Worm (Caenorhabditis elegans) whole organism, dauer: ENCODE measurements around the gene F23D12.7.

Source experiments
- unc-62 ChIP-seq: sonication (generic microtip); optimal IDR thresholded peaks from 2 replicates; lab custom pipeline; 2017; ENCODE audit warnings: missing biosample characterization, missing genetic modification reagents, missing genetic modification characterization

Gene F23D12.7

DNA sequence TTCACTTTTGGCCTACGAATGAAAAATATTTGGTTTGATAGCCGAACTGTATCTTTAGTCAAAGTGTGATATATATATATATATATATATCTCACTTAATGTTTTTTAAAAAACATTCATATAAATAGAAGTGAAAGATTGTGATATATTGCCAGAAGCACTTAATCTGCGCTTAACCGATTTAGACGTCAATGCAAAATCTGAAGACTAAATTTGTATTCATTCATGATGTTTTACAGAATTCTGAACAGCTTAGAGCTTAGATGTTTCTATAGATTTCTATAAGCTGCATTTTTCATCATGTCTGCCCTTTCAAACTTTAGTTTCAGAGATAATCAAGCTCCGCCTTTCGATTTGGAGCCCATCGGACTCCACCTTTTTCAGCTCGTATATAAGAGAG lies 11.3 kb downstream of the F23D12.7 start, which contains the start of gene F23D12.3:
TSS of gene F23D12.3 (plus strand) at position 301 of the 400 bp plus-strand sequence.
- TF ChIP-seq unc-62 (GFP tag; lab: Kevin White, UChicago): no peak

DNA sequence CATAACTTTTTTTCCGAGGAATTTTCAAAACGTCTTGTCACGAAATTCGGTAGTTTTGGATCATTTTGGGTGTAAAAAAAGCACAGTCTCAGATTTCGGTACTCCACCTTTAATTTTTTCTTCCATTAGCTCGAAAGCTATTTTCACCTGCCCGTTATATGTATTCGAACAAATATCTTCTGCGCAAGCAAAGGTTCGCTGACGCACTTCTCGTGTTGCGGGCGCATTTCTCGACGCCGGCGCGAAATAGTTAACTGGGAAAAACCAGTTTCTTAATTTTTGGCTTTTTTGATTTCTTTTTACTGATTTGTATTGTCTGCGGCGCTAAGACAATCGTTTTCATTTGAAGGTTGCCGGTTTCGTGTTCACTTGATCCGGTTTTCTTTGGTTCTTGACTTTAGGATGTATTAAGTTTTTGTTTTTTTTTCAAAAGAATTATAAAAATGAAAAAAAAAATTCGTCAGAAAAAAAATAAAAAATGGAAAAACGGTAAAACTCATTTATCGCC lies 17.9 kb downstream of the F23D12.7 start:
- no peak for TF ChIP-seq unc-62 (GFP tag; lab: Kevin White, UChicago)

DNA sequence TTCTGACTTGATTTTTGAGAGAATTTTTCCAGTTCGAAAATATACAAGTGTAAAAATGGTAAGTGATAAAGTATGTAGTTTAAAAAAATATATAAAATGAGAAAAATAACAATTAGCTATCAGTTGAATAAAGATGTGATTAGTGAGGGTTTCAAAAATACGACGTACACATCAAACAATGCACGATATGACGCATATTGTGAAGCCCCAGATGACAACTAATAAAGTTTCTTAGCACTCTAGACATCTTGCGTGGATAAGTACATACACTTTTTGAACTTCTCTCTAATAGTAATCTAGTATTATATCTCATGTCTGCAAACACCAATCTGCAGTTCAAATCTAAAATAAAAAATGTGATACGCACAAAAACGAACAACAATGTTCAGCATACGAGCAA lies 23.2 kb downstream of the F23D12.7 start:
- TF ChIP-seq unc-62 (GFP tag; lab: Kevin White, UChicago): no peak

DNA sequence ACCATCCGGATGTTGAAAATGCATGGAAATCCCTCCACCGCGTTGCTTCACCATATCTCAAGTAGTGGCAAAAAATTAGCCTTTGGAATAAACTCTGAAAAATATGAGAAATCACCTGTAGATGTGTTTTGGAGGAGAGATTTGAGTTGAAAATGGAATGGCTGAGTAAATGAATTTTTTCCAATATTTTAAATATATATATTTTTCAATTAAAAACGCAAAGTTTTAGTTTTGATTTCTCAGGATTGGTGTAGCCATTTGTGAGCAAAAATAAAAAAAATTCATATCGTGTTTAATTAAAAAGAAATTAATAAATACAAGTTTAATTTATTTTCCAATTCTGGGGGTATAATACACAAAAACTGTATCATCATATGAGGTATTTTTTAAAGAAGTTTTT lies 25.6 kb downstream of the F23D12.7 start, which contains the start of gene F23D12.1:
TSS of gene F23D12.1 (minus strand) at position 101 of the 400 bp plus-strand sequence.
- TF ChIP-seq unc-62 (GFP tag; lab: Kevin White, UChicago): no peak

DNA sequence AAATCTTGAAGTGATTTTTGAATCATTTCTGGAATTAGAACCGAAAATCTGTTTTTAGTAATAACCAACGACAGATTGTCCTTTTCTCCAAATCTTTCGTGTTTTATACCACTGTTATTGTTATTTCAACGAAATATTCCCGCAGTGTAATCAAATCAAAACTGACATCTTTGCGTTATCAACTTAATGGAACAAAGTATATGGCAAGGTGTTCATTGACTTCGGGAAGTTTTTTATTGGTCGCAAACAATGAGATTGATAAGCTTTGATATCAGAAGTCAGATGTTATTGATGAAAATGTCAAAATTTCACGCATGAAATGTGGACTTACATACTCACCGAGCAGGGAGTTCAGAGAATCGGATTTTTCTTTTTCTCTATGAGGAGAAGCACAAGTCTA lies 29.0 kb downstream of the F23D12.7 start, which contains the start of gene F23D12.11:
TSS of gene F23D12.11 (minus strand) at position 79 of the 400 bp plus-strand sequence.
- TF ChIP-seq unc-62 (GFP tag; lab: Kevin White, UChicago): no peak

DNA sequence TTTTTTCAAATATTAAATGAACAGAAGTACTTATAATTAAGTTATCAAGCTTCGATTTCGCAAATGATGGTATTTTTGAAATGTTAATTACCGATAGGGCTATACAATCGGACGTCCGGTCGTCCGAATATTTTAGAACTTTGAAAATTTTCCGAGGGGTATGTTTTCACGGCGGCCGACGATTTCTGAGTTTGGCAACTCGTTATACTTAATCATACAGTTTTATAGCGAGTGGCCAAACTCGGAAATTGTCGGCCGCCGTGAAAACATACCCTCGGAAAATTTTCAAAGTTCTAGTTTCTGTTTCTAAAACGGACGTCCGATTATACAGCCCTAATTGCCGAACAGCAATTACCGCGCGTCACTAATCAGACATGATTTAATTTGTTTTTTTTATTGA lies 29.4 kb downstream of the F23D12.7 start:
- TF ChIP-seq unc-62 (GFP tag; lab: Kevin White, UChicago): no peak

DNA sequence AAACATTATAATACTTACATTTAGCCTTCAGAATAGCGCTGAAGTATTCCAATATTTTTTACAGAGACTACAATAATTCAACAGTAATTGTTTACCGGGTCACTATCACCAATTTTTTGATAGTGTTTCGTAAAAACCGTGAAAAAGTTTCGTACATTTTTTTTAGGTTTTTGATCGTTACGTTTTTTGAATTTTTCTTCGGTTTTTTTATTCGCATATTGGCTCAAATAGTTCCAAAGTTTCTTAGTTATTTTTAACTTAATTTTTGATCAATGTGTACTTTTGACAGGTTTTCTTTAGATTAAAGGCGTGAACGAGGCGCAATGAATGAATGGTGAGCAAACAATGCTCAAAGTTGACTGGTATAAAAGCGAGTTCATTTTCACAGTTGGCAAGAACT lies 30.5 kb downstream of the F23D12.7 start, which contains the start of gene fipr-3:
TSS of gene fipr-3 (plus strand) at position 301 of the 400 bp plus-strand sequence.
- TF ChIP-seq unc-62 (GFP tag; lab: Kevin White, UChicago): no peak

DNA sequence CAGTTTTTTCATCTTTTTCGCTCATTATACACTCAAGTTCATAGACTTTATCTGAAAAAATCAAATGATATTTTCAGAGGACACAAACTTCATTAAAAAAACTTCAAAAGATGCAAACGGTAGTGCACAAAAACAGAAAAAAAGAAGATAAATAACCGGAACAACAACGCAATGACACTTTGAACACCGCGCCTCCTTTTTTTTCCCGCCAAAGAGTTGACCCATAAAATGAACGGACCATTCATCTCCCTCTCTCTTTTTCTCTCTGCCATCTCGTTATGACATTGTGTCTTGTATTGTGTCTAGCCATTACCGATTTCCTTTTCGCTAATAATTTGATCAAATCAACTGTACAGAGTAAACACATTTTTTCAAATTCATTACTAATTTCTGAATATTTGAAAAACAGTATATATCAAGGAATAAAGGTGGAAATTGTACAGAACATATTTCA lies 32.1 kb downstream of the F23D12.7 start, which contains the start of gene F23D12.2:
TSS of gene F23D12.2 (minus strand) at position 51 of the 454 bp plus-strand sequence.
- TF ChIP-seq unc-62 (GFP tag; lab: Kevin White, UChicago): no peak

DNA sequence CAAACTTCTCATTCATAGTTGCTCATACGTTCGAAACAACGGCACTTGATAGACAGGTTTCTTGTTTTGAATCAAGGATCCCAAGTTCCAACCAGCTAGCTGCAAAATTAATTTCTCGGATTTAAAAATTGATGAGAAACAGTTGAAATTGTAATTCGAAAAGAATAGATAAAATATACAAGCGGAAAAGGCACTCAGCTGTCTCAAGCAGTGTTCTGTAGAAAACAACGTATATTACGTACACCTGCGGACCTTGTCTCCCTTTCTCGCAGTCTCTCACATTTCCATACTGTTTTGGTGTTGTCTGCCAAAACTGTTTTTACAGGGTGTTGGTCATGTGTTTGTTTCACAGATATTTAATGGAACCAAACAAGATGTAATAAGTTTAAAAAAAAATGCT lies 38.0 kb downstream of the F23D12.7 start, which contains the start of gene F23D12.10:
TSS of gene F23D12.10 (minus strand) at position 101 of the 400 bp plus-strand sequence.
- no peak for TF ChIP-seq unc-62 (GFP tag; lab: Kevin White, UChicago)

DNA sequence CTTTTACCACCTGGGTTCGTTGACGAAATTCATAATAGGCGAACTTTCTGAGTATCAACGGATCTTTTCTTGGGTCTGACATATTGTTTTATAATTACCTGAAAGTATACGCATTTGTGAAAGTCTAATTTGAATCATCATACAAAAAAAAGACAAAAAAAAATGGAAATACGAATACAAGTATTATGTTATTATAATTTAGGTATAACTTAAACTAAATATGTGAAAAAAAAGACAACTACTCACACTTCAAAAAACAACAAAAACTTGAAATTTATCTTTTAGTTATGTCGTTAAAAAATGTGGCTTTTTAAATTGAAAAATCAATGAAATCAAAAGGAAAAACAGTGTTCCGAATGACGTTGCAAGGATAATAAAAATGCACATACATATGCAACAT lies 40.9 kb downstream of the F23D12.7 start, which contains the start of gene fbxa-179:
TSS of gene fbxa-179 (minus strand) at position 101 of the 400 bp plus-strand sequence.
- no peak for TF ChIP-seq unc-62 (GFP tag; lab: Kevin White, UChicago)

DNA sequence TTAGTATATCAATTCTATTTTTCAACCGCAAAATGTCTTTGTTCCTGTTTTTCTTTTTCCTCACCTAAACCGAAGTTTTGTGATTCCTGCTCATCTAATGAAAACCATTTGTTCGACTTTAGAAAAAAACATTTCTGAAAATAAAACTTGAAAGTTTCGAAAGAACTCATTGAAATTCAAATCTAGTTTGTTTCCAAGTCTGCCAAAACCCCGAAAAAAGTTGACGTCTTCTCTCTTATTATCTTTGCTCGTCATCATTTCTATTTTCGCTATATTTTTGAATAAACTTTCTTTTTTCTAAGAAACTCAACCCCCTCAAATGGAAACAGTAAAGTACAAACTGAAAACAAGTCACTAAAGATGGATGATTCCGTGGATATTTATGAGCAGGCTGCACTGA lies 47.8 kb downstream of the F23D12.7 start, which contains the start of gene frpr-17:
TSS of gene frpr-17 (plus strand) at position 301 of the 400 bp plus-strand sequence.
- TF ChIP-seq unc-62 (GFP tag; lab: Kevin White, UChicago): no peak
